Worm (Caenorhabditis elegans): Measurements from ENCODE around the gene clec-216.

The clec-216 gene

ce11 chrV:7954552-7954951 is 1.8 kb upstream of the clec-216 start, which contains the start of gene F26D11.13:
F26D11.13 (minus strand) TSS chrV:7954652.
- TF ChIP-seq R02D3.7 (tag; optimal IDR thresholded peaks at IDR 0.05) (no peak), snpc-4 (tag; optimal IDR thresholded peaks at IDR 0.05) (no peak), daf-12 (tag; optimal IDR thresholded peaks at IDR 0.05) (no peak), lin-39 (tag; optimal IDR thresholded peaks at IDR 0.05) (no peak), ztf-11 (tag; optimal IDR thresholded peaks at IDR 0.05) (no peak), fos-1 (tag; optimal IDR thresholded peaks at IDR 0.05) (no peak), sea-2 (GFP tag; optimal IDR thresholded peaks at IDR 0.05) (no peak), elt-3 (tag; optimal IDR thresholded peaks at IDR 0.05) (no peak)

- TF ChIP-seq ceh-82 (tag; optimal IDR thresholded peaks at IDR 0.05) (no peak), mml-1 (tag; optimal IDR thresholded peaks at IDR 0.05) (no peak), skn-1 (tag; optimal IDR thresholded peaks at IDR 0.05) (no peak), nhr-28 (tag; optimal IDR thresholded peaks at IDR 0.05) (no peak), mdl-1 (tag; optimal IDR thresholded peaks at IDR 0.05) (no peak), egl-5 (tag; optimal IDR thresholded peaks at IDR 0.05) (no peak), ztf-4 (tag; optimal IDR thresholded peaks at IDR 0.05) (no peak), zag-1 (tag; optimal IDR thresholded peaks at IDR 0.05) (no peak), pha-4 (tag; optimal IDR thresholded peaks at IDR 0.05) (no peak), elt-3 (tag; optimal IDR thresholded peaks at IDR 0.05) (no peak), jun-1 (tag; optimal IDR thresholded peaks at IDR 0.05) (no peak), pqm-1 (tag; optimal IDR thresholded peaks at IDR 0.05) (no peak), ZK546.5 (tag; optimal IDR thresholded peaks at IDR 0.05) (no peak), unc-62 (GFP tag; optimal IDR thresholded peaks at IDR 0.05) (no peak), eor-1 (tag; optimal IDR thresholded peaks at IDR 0.05) (no peak), elt-2 (tag; optimal IDR thresholded peaks at IDR 0.05) (no peak), nhr-43 (tag; optimal IDR thresholded peaks at IDR 0.05; ENCODE audit: poor library complexity, severe bottlenecking) (no peak), tbx-2 (tag; optimal IDR thresholded peaks at IDR 0.05) (no peak), aly-2 (tag; optimal IDR thresholded peaks at IDR 0.05) (no peak)
Observed at ce11 chrV:7946229-7946628, 6.5 kb downstream of the clec-216 start.

- no peak for TF ChIP-seq nhr-12 (tag; optimal IDR thresholded peaks at IDR 0.05)
- no peak for TF ChIP-seq pqm-1 (tag; optimal IDR thresholded peaks at IDR 0.05)
- TF ChIP-seq mdl-1 (tag; optimal IDR thresholded peaks at IDR 0.05) = no peak
- no peak for TF ChIP-seq nhr-25 (tag; optimal IDR thresholded peaks at IDR 0.05)
- TF ChIP-seq nhr-237 (tag; optimal IDR thresholded peaks at IDR 0.05) = no peak
- TF ChIP-seq ztf-11 (tag; optimal IDR thresholded peaks at IDR 0.05) = no peak
- TF ChIP-seq ceh-82 (tag; optimal IDR thresholded peaks at IDR 0.05) = no peak
- no peak for TF ChIP-seq R02D3.7 (tag; optimal IDR thresholded peaks at IDR 0.05)
- TF ChIP-seq nhr-76 (tag; optimal IDR thresholded peaks at IDR 0.05) = no peak
Observed at ce11 chrV:7943568-7943967, 9.2 kb downstream of the clec-216 start, which contains the start of gene Y97E10B.1. Y97E10B.1 (plus strand) TSS chrV:7943868.

ce11 chrV:7940299-7940698 is 12.5 kb downstream of the clec-216 start, which contains the start of gene srt-53:
srt-53 (minus strand) TSS chrV:7940399.
- TF ChIP-seq nhr-25 (tag; optimal IDR thresholded peaks at IDR 0.05) = no peak

ce11 chrV:7937152-7937551 is 15.6 kb downstream of the clec-216 start, which contains the start of gene srsx-3:
srsx-3 (minus strand) TSS chrV:7937252.
- TF ChIP-seq ama-1 (optimal IDR thresholded peaks at IDR 0.05) (no peak), nhr-77 (tag; optimal IDR thresholded peaks at IDR 0.05) (no peak), egl-27 (tag; optimal IDR thresholded peaks at IDR 0.05) (no peak), jun-1 (tag; optimal IDR thresholded peaks at IDR 0.05) (no peak), R02D3.7 (tag; optimal IDR thresholded peaks at IDR 0.05) (no peak), lin-39 (tag; optimal IDR thresholded peaks at IDR 0.05) (no peak), nhr-67 (tag; optimal IDR thresholded peaks at IDR 0.05) (no peak), unc-62 (GFP tag; optimal IDR thresholded peaks at IDR 0.05) (no peak), eor-1 (tag; optimal IDR thresholded peaks at IDR 0.05) (no peak)

- TF ChIP-seq lin-15B (tag; optimal IDR thresholded peaks at IDR 0.05) = no peak
- no peak for TF ChIP-seq ceh-82 (tag; optimal IDR thresholded peaks at IDR 0.05)
- no peak for TF ChIP-seq nhr-28 (tag; optimal IDR thresholded peaks at IDR 0.05)
- TF ChIP-seq daf-12 (tag; optimal IDR thresholded peaks at IDR 0.05) = no peak
- no peak for TF ChIP-seq R02D3.7 (tag; optimal IDR thresholded peaks at IDR 0.05)
- TF ChIP-seq elt-1 (tag; optimal IDR thresholded peaks at IDR 0.05) = no peak
- no peak for TF ChIP-seq ama-1 (optimal IDR thresholded peaks at IDR 0.05)
- no peak for TF ChIP-seq fkh-10 (GFP tag; optimal IDR thresholded peaks at IDR 0.05)
- TF ChIP-seq ceh-16 (tag; optimal IDR thresholded peaks at IDR 0.05) = no peak
- TF ChIP-seq eor-1 (tag; optimal IDR thresholded peaks at IDR 0.05) = no peak
- TF ChIP-seq egl-27 (tag; optimal IDR thresholded peaks at IDR 0.05) = no peak
- no peak for TF ChIP-seq nfya-1 (tag; optimal IDR thresholded peaks at IDR 0.05; ENCODE audit: insufficient read depth)
- TF ChIP-seq pha-4 (tag; optimal IDR thresholded peaks at IDR 0.05) = no peak
- TF ChIP-seq nhr-237 (tag; optimal IDR thresholded peaks at IDR 0.05) = no peak
- no peak for TF ChIP-seq pqm-1 (tag; optimal IDR thresholded peaks at IDR 0.05)
- no peak for TF ChIP-seq nhr-23 (tag; optimal IDR thresholded peaks at IDR 0.05)
- no peak for TF ChIP-seq nhr-43 (tag; optimal IDR thresholded peaks at IDR 0.05; ENCODE audit: poor library complexity, severe bottlenecking)
Observed at ce11 chrV:7932998-7933397, 19.8 kb downstream of the clec-216 start, which contains the start of gene ncx-10. ncx-10 (minus strand) TSS chrV:7933098.

Data from whole organism, L3 larva.